Worm (Caenorhabditis elegans) whole organism, L1 larva: ENCODE measurements around the gene C33D9.13.

Experiments
- C34B4.2 ChIP-seq: sonication (generic microtip); optimal IDR thresholded peaks from 2 replicates; lab custom pipeline; 2017; ENCODE audit warnings: mild to moderate bottlenecking, missing genetic modification characterization, missing compliant biosample characterization
- aly-2 ChIP-seq: fragments of 150-350 bp; optimal IDR thresholded peaks from 2 replicates; lab custom pipeline; 2014; ENCODE audit warnings: missing biosample characterization, missing genetic modification characterization
- blmp-1 ChIP-seq: fragments of 150-350 bp; optimal IDR thresholded peaks from 2 replicates; lab custom pipeline; 2014; ENCODE audit warnings: missing biosample characterization, missing genetic modification characterization
- dsc-1 ChIP-seq: sonication (generic microtip); optimal IDR thresholded peaks from 2 replicates; lab custom pipeline; 2016; ENCODE audit warnings: mild to moderate bottlenecking, missing genetic modification characterization, missing compliant biosample characterization
- efl-1 ChIP-seq, 4 experiments: fragments of 150-350 bp; optimal IDR thresholded peaks in 3 of 4; peaks in 1 of 4; 1 replicate in 1 of 4; 2 replicates in 3 of 4; lab custom pipeline; 2014; ENCODE audit warnings: missing biosample characterization in 2 of 4, missing genetic modification characterization in 2 of 4, missing genetic modification reagents in 2 of 4
- efl-3 ChIP-seq: fragments of 200-800 bp; sonication (Bioruptor generic); optimal IDR thresholded peaks from 2 replicates; lab custom pipeline; 2018; ENCODE audit warnings: mild to moderate bottlenecking, missing genetic modification characterization, missing compliant biosample characterization
- egl-13 ChIP-seq: sonication (generic microtip); optimal IDR thresholded peaks from 2 replicates; lab custom pipeline; 2016; ENCODE audit warnings: missing genotype, missing genetic modification reagents, missing genetic modification characterization, missing compliant biosample characterization
- elt-2 ChIP-seq: sonication (generic microtip); optimal IDR thresholded peaks from 2 replicates; lab custom pipeline; 2016; ENCODE audit warnings: missing genetic modification characterization, mild to moderate bottlenecking, inconsistent platforms, missing compliant biosample characterization, missing genetic modification reagents
- elt-3 ChIP-seq, 6 experiments: fragments of 150-350 bp in 1 of 6; sonication (generic microtip); optimal IDR thresholded peaks; 2 replicates each; lab custom pipeline; 2017 to 2018; ENCODE audit warnings: missing biosample characterization in 6 of 6, missing genetic modification characterization in 6 of 6, inconsistent platforms in 1 of 6
- fkh-10 ChIP-seq: sonication (generic microtip); optimal IDR thresholded peaks from 2 replicates; lab custom pipeline; 2017; ENCODE audit warnings: missing biosample characterization, missing genetic modification reagents, missing genetic modification characterization
- grh-1 ChIP-seq: fragments of 200-800 bp; sonication (Bioruptor generic); IDR thresholded peaks from 2 replicates; pipeline ENCODE4 v1.3.6; 2022; ENCODE audit warnings: missing genetic modification reagents, missing genetic modification characterization, missing compliant biosample characterization
- hlh-4 ChIP-seq: sonication (generic microtip); optimal IDR thresholded peaks from 2 replicates; lab custom pipeline; 2016; ENCODE audit warnings: mild to moderate bottlenecking, missing genetic modification characterization, missing compliant biosample characterization
- irx-1 ChIP-seq: sonication (generic microtip); optimal IDR thresholded peaks from 2 replicates; lab custom pipeline; 2016; ENCODE audit warnings: missing genetic modification characterization, missing compliant biosample characterization
- isw-1 ChIP-seq: fragments of 200-800 bp; sonication (Bioruptor generic); IDR thresholded peaks from 2 replicates; pipeline ENCODE4 v1.3.6; 2022; ENCODE audit warnings: missing genetic modification characterization, missing compliant biosample characterization
- jun-1 ChIP-seq: fragments of 150-350 bp; optimal IDR thresholded peaks from 2 replicates; lab custom pipeline; 2014; ENCODE audit warnings: missing biosample characterization, missing genetic modification reagents, missing genetic modification characterization
- lin-14 ChIP-seq: fragments of 200-800 bp; sonication (Bioruptor generic); optimal IDR thresholded peaks from 2 replicates; lab custom pipeline; 2018; ENCODE audit warnings: mild to moderate bottlenecking, missing genetic modification characterization, moderate library complexity, missing compliant biosample characterization
- lin-15B ChIP-seq: fragments of 150-350 bp; sonication (generic microtip); optimal IDR thresholded peaks from 3 replicates; lab custom pipeline; 2014; ENCODE audit warnings: missing biosample characterization, missing genetic modification characterization
- lin-35 ChIP-seq, 2 experiments: fragments of 150-350 bp; optimal IDR thresholded peaks; 2 replicates each; lab custom pipeline; 2014; ENCODE audit warnings: missing biosample characterization in 2 of 2, missing genetic modification characterization in 2 of 2, missing genetic modification reagents in 2 of 2
- lin-39 ChIP-seq: fragments of 150-350 bp; optimal IDR thresholded peaks from 2 replicates; lab custom pipeline; 2014; ENCODE audit warnings: missing biosample characterization, missing genetic modification reagents, missing genetic modification characterization
- lir-3 ChIP-seq: sonication (generic microtip); optimal IDR thresholded peaks from 2 replicates; lab custom pipeline; 2016; ENCODE audit warnings: mild to moderate bottlenecking, missing genetic modification characterization, moderate library complexity, missing compliant biosample characterization; ENCODE audit not compliant: poor library complexity
- mab-9 ChIP-seq: fragments of 200-800 bp; sonication (Bioruptor generic); IDR thresholded peaks from 2 replicates; pipeline ENCODE4 v1.3.6; 2022; ENCODE audit warnings: missing genetic modification reagents, missing genetic modification characterization, missing compliant biosample characterization
- mdl-1 ChIP-seq, 2 experiments: fragments of 150-350 bp; optimal IDR thresholded peaks; 2 replicates each; lab custom pipeline; 2014 to 2017; ENCODE audit warnings: missing biosample characterization in 2 of 2, missing genetic modification characterization in 2 of 2, inconsistent platforms in 1 of 2
- mef-2 ChIP-seq: fragments of 150-350 bp; optimal IDR thresholded peaks from 2 replicates; lab custom pipeline; 2014; ENCODE audit warnings: missing biosample characterization, missing genetic modification characterization
- nhr-12 ChIP-seq: sonication (generic microtip); optimal IDR thresholded peaks from 2 replicates; lab custom pipeline; 2017; ENCODE audit warnings: missing biosample characterization, missing genetic modification characterization
- nhr-19 ChIP-seq: fragments of 200-800 bp; sonication (Bioruptor generic); conservative IDR thresholded peaks from 2 replicates; pipeline ENCODE4 v1.3.6; 2022; ENCODE audit warnings: missing genetic modification characterization, missing compliant biosample characterization
- nhr-20 ChIP-seq: sonication (generic microtip); optimal IDR thresholded peaks from 2 replicates; lab custom pipeline; 2016; ENCODE audit warnings: mild to moderate bottlenecking, missing genetic modification characterization, missing compliant biosample characterization
- nhr-28 ChIP-seq: fragments of 150-350 bp; optimal IDR thresholded peaks from 2 replicates; lab custom pipeline; 2014; ENCODE audit warnings: missing biosample characterization, missing genetic modification characterization
- nhr-76 ChIP-seq: sonication (generic microtip); optimal IDR thresholded peaks from 2 replicates; lab custom pipeline; 2017; ENCODE audit warnings: missing biosample characterization, missing genetic modification characterization
- nhr-77 ChIP-seq: fragments of 150-350 bp; optimal IDR thresholded peaks from 2 replicates; lab custom pipeline; 2014; ENCODE audit warnings: missing biosample characterization, missing genetic modification characterization
- nhr-90 ChIP-seq: sonication (generic microtip); optimal IDR thresholded peaks from 2 replicates; lab custom pipeline; 2016; ENCODE audit warnings: mild to moderate bottlenecking, missing genetic modification characterization, missing compliant biosample characterization; ENCODE audit not compliant: poor library complexity
- pag-3 ChIP-seq: sonication (generic microtip); optimal IDR thresholded peaks from 2 replicates; lab custom pipeline; 2017; ENCODE audit warnings: missing genetic modification characterization, mild to moderate bottlenecking, missing compliant biosample characterization, antibody characterized with exemption, borderline replicate concordance; ENCODE audit not compliant: insufficient read depth
- pqm-1 ChIP-seq: sonication (generic microtip); optimal IDR thresholded peaks from 3 replicates; lab custom pipeline; 2017; ENCODE audit warnings: missing biosample characterization, missing genetic modification characterization
- skn-1 ChIP-seq: fragments of 150-350 bp; optimal IDR thresholded peaks from 2 replicates; lab custom pipeline; 2014; ENCODE audit warnings: missing biosample characterization, missing genetic modification characterization
- snu-23 ChIP-seq: sonication (generic microtip); optimal IDR thresholded peaks from 2 replicates; lab custom pipeline; 2016; ENCODE audit warnings: missing genetic modification characterization, missing compliant biosample characterization
- sox-4 ChIP-seq: sonication (generic microtip); optimal IDR thresholded peaks from 2 replicates; lab custom pipeline; 2016; ENCODE audit warnings: missing genetic modification characterization, missing compliant biosample characterization
- sup-37 ChIP-seq: fragments of 200-800 bp; sonication (Bioruptor generic); optimal IDR thresholded peaks from 2 replicates; lab custom pipeline; 2018; ENCODE audit warnings: mild to moderate bottlenecking, missing genetic modification characterization, missing compliant biosample characterization
- tlp-1 ChIP-seq: fragments of 150-350 bp; optimal IDR thresholded peaks from 2 replicates; lab custom pipeline; 2014; ENCODE audit warnings: missing biosample characterization, missing genetic modification characterization
- unc-62 ChIP-seq: fragments of 150-350 bp; optimal IDR thresholded peaks from 2 replicates; lab custom pipeline; 2014; ENCODE audit warnings: missing biosample characterization, missing genetic modification reagents, missing genetic modification characterization
- unc-98 ChIP-seq: fragments of 200-800 bp; sonication (Bioruptor generic); IDR thresholded peaks from 2 replicates; pipeline ENCODE4 v1.3.6; 2022; ENCODE audit warnings: missing genetic modification characterization, missing compliant biosample characterization
- vab-15 ChIP-seq: sonication (generic microtip); optimal IDR thresholded peaks from 2 replicates; lab custom pipeline; 2017; ENCODE audit warnings: missing genotype, mild to moderate bottlenecking, missing genetic modification characterization, missing compliant biosample characterization
- xbp-1 ChIP-seq: sonication (generic microtip); optimal IDR thresholded peaks from 2 replicates; lab custom pipeline; 2016; ENCODE audit warnings: missing genetic modification characterization, missing compliant biosample characterization
- ztf-4 ChIP-seq: fragments of 150-350 bp; optimal IDR thresholded peaks from 2 replicates; lab custom pipeline; 2014; ENCODE audit warnings: missing biosample characterization, missing genetic modification characterization

The C33D9.13 gene

ce11 chrIV:8822598-8822997 lies 37.5 kb upstream of the C33D9.13 start (continued):
- TF ChIP-seq unc-98 (GFP tag; lab: Robert Waterston, UW) (no peak), vab-15 (tag; lab: Kevin White, UChicago) (no peak), elt-3 (tag; optimal IDR thresholded peaks at IDR 0.05; lab: Kevin White, UChicago) (peak in 2 of 6 experiments; percentile 18 to 36), grh-1 (GFP tag; lab: Robert Waterston, UW) (no peak), mef-2 (tag; lab: Kevin White, UChicago) (no peak), pqm-1 (no peak), lin-15B (no peak), nhr-12 (no peak), nhr-28 (no peak), lin-14 (peak; percentile 28), aly-2 (tag; lab: Kevin White, UChicago) (peak; percentile 92), irx-1 (tag; lab: Kevin White, UChicago) (no peak), dsc-1 (no peak), hlh-4 (tag; lab: Kevin White, UChicago) (no peak), blmp-1 (tag; lab: Kevin White, UChicago) (no peak), nhr-20 (tag; lab: Kevin White, UChicago) (no peak), skn-1 (no peak), nhr-76 (tag; lab: Kevin White, UChicago) (no peak), lin-39 (tag; lab: Kevin White, UChicago) (no peak), jun-1 (no peak), isw-1 (GFP tag; lab: Robert Waterston, UW) (no peak), xbp-1 (no peak), mab-9 (GFP tag; lab: Robert Waterston, UW) (no peak), efl-3 (no peak), C34B4.2 (no peak), elt-2 (no peak), nhr-90 (tag; lab: Kevin White, UChicago) (peak; percentile 31), tlp-1 (tag; lab: Kevin White, UChicago) (no peak), unc-62 (GFP tag; lab: Kevin White, UChicago) (no peak), snu-23 (GFP tag; lab: Kevin White, UChicago) (no peak), ztf-4 (tag; lab: Kevin White, UChicago) (no peak), mdl-1 (tag; optimal IDR thresholded peaks at IDR 0.05; lab: Kevin White, UChicago) (no peak)

DNA sequence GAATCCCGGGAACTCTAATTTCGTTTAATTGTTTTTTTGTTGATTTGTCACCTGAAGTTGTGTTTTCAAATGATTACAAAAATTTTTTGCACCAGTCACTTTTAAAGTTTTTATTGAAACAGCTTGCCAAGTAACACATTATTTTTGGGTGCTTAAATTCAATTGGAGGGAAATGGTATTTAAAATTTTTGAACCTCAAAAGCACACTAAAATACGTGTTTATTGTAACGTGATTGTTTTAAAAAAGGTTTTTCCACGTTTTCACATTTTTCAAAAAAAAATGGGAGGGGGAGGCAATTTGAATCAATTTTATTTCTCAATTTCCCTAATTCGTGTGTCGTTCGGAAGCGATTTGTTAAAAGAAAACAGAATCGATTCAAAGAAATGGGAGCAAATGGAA lies 36.1 kb upstream of the C33D9.13 start, which contains the start of gene T28C6.5:
T28C6.5 (plus strand) TSS at position 301 of the 400 bp plus-strand sequence.
- TF ChIP-seq isw-1 (GFP tag; lab: Robert Waterston, UW) (no peak), egl-13 (tag; lab: Kevin White, UChicago) (no peak), lir-3 (tag; lab: Kevin White, UChicago) (no peak), lin-35 (GFP tag; optimal IDR thresholded peaks at IDR 0.05; lab: Kevin White, UChicago) (no peak), sup-37 (no peak), unc-62 (GFP tag; lab: Kevin White, UChicago) (no peak), pag-3 (no peak), nhr-77 (tag; lab: Kevin White, UChicago) (no peak), lin-15B (no peak), sox-4 (tag; lab: Kevin White, UChicago) (no peak), nhr-19 (GFP tag; lab: Robert Waterston, UW) (no peak), fkh-10 (no peak), nhr-12 (no peak), snu-23 (GFP tag; lab: Kevin White, UChicago) (no peak)
- TF ChIP-seq, all 84 proteins: peak for 0

- no peak for TF ChIP-seq ztf-4 (tag; lab: Kevin White, UChicago)
- TF ChIP-seq efl-1 (optimal IDR thresholded peaks at IDR 0.05; lab: Kevin White, UChicago) = no peak
- TF ChIP-seq efl-1 (GFP tag; optimal IDR thresholded peaks at IDR 0.05 in 1 of 2; lab: Kevin White, UChicago) = peak in 1 of 2 experiments; percentile 9
Observed at ce11 chrIV:8820041-8820440, 35.0 kb upstream of the C33D9.13 start, which contains the start of gene T28C6.3. TSS of gene T28C6.3 (plus strand) at chrIV:8820341.
